Worm (Caenorhabditis elegans) whole organism, L1 larva: ENCODE data around the gene D2007.2.

Experiments
- F16B12.6 ChIP-seq: fragments of 150-350 bp; optimal IDR thresholded peaks from 2 replicates; lab custom pipeline; 2014; ENCODE audit warnings: missing biosample characterization, missing genetic modification characterization
- aha-1 ChIP-seq: fragments of 150-350 bp; optimal IDR thresholded peaks from 2 replicates; lab custom pipeline; 2014; ENCODE audit warnings: missing biosample characterization, missing genetic modification characterization
- aly-2 ChIP-seq: fragments of 150-350 bp; optimal IDR thresholded peaks from 2 replicates; lab custom pipeline; 2014; ENCODE audit warnings: missing biosample characterization, missing genetic modification characterization
- blmp-1 ChIP-seq: fragments of 150-350 bp; optimal IDR thresholded peaks from 2 replicates; lab custom pipeline; 2014; ENCODE audit warnings: missing biosample characterization, missing genetic modification characterization
- ceh-63 ChIP-seq: fragments of 200-800 bp; sonication (Bioruptor generic); optimal IDR thresholded peaks from 2 replicates; lab custom pipeline; 2018; ENCODE audit warnings: mild to moderate bottlenecking, missing genetic modification characterization, missing compliant biosample characterization
- ceh-82 ChIP-seq, 3 experiments: fragments of 150-350 bp in 1 of 3; sonication (generic microtip) in 2 of 3; optimal IDR thresholded peaks; 2 replicates each; lab custom pipeline; 2014 to 2017; ENCODE audit warnings: missing biosample characterization in 3 of 3, missing genetic modification characterization in 3 of 3
- dpl-1 ChIP-seq, 3 experiments: fragments of 150-350 bp in 2 of 3; sonication (generic microtip) in 1 of 3; optimal IDR thresholded peaks; 2 replicates each; lab custom pipeline; 2014 to 2017; ENCODE audit warnings: missing biosample characterization in 3 of 3, missing genetic modification characterization in 3 of 3, missing genetic modification reagents in 3 of 3
- efl-1 ChIP-seq, 4 experiments: fragments of 150-350 bp; optimal IDR thresholded peaks in 3 of 4; peaks in 1 of 4; 1 replicate in 1 of 4; 2 replicates in 3 of 4; lab custom pipeline; 2014; ENCODE audit warnings: missing biosample characterization in 2 of 4, missing genetic modification characterization in 2 of 4, missing genetic modification reagents in 2 of 4
- egl-13 ChIP-seq: sonication (generic microtip); optimal IDR thresholded peaks from 2 replicates; lab custom pipeline; 2016; ENCODE audit warnings: missing genotype, missing genetic modification reagents, missing genetic modification characterization, missing compliant biosample characterization
- egl-27 ChIP-seq, 2 experiments: fragments of 150-350 bp in 1 of 2; sonication (generic microtip); optimal IDR thresholded peaks; 3 replicates each; lab custom pipeline; 2017 to 2018; ENCODE audit warnings: missing biosample characterization in 2 of 2, missing genetic modification characterization in 2 of 2, missing genetic modification reagents in 2 of 2
- elt-3 ChIP-seq, 6 experiments: fragments of 150-350 bp in 1 of 6; sonication (generic microtip); optimal IDR thresholded peaks; 2 replicates each; lab custom pipeline; 2017 to 2018; ENCODE audit warnings: missing biosample characterization in 6 of 6, missing genetic modification characterization in 6 of 6, inconsistent platforms in 1 of 6
- ets-5 ChIP-seq: fragments of 200-800 bp; sonication (Bioruptor generic); IDR thresholded peaks from 2 replicates; pipeline ENCODE4 v1.3.6; 2022; ENCODE audit warnings: missing genetic modification characterization, missing compliant biosample characterization
- fkh-4 ChIP-seq: sonication (generic microtip); optimal IDR thresholded peaks from 2 replicates; lab custom pipeline; 2016; ENCODE audit warnings: missing compliant biosample characterization, missing genetic modification characterization, borderline replicate concordance
- fkh-8 ChIP-seq: sonication (generic microtip); optimal IDR thresholded peaks from 2 replicates; lab custom pipeline; 2016; ENCODE audit warnings: mild to moderate bottlenecking, missing genetic modification characterization, missing compliant biosample characterization
- hlh-17 ChIP-seq: fragments of 200-800 bp; sonication (Bioruptor generic); optimal IDR thresholded peaks from 2 replicates; lab custom pipeline; 2018; ENCODE audit warnings: missing genetic modification characterization, mild to moderate bottlenecking, missing compliant biosample characterization, moderate library complexity, borderline replicate concordance
- hpl-2 ChIP-seq: fragments of 150-350 bp; optimal IDR thresholded peaks from 2 replicates; lab custom pipeline; 2014; ENCODE audit warnings: missing biosample characterization, missing genetic modification reagents, missing genetic modification characterization
- isw-1 ChIP-seq: fragments of 200-800 bp; sonication (Bioruptor generic); IDR thresholded peaks from 2 replicates; pipeline ENCODE4 v1.3.6; 2022; ENCODE audit warnings: missing genetic modification characterization, missing compliant biosample characterization
- lin-13 ChIP-seq: fragments of 150-350 bp; optimal IDR thresholded peaks from 2 replicates; lab custom pipeline; 2014; ENCODE audit warnings: missing biosample characterization, missing genetic modification reagents, missing genetic modification characterization
- lin-14 ChIP-seq: fragments of 200-800 bp; sonication (Bioruptor generic); optimal IDR thresholded peaks from 2 replicates; lab custom pipeline; 2018; ENCODE audit warnings: mild to moderate bottlenecking, missing genetic modification characterization, moderate library complexity, missing compliant biosample characterization
- mab-9 ChIP-seq: fragments of 200-800 bp; sonication (Bioruptor generic); IDR thresholded peaks from 2 replicates; pipeline ENCODE4 v1.3.6; 2022; ENCODE audit warnings: missing genetic modification reagents, missing genetic modification characterization, missing compliant biosample characterization
- mef-2 ChIP-seq: fragments of 150-350 bp; optimal IDR thresholded peaks from 2 replicates; lab custom pipeline; 2014; ENCODE audit warnings: missing biosample characterization, missing genetic modification characterization
- mep-1 ChIP-seq: fragments of 150-350 bp; optimal IDR thresholded peaks from 2 replicates; lab custom pipeline; 2014; ENCODE audit warnings: missing biosample characterization, missing genetic modification characterization
- nhr-12 ChIP-seq: sonication (generic microtip); optimal IDR thresholded peaks from 2 replicates; lab custom pipeline; 2017; ENCODE audit warnings: missing biosample characterization, missing genetic modification characterization
- nhr-20 ChIP-seq: sonication (generic microtip); optimal IDR thresholded peaks from 2 replicates; lab custom pipeline; 2016; ENCODE audit warnings: mild to moderate bottlenecking, missing genetic modification characterization, missing compliant biosample characterization
- nhr-237 ChIP-seq: fragments of 150-350 bp; optimal IDR thresholded peaks from 2 replicates; lab custom pipeline; 2014; ENCODE audit warnings: missing biosample characterization, missing genetic modification characterization
- nhr-47 ChIP-seq: sonication (generic microtip); optimal IDR thresholded peaks from 2 replicates; lab custom pipeline; 2016; ENCODE audit warnings: mild to moderate bottlenecking, missing genetic modification characterization, moderate library complexity, missing compliant biosample characterization
- nhr-71 ChIP-seq: sonication (generic microtip); optimal IDR thresholded peaks from 2 replicates; lab custom pipeline; 2016; ENCODE audit warnings: mild to moderate bottlenecking, missing genetic modification characterization, moderate library complexity, missing compliant biosample characterization
- nhr-76 ChIP-seq: sonication (generic microtip); optimal IDR thresholded peaks from 2 replicates; lab custom pipeline; 2017; ENCODE audit warnings: missing biosample characterization, missing genetic modification characterization
- nhr-77 ChIP-seq: fragments of 150-350 bp; optimal IDR thresholded peaks from 2 replicates; lab custom pipeline; 2014; ENCODE audit warnings: missing biosample characterization, missing genetic modification characterization
- nhr-84 ChIP-seq: sonication (generic microtip); optimal IDR thresholded peaks from 2 replicates; lab custom pipeline; 2017; ENCODE audit warnings: missing biosample characterization, missing genetic modification characterization
- nhr-85 ChIP-seq: sonication (generic microtip); peaks from one replicate; lab custom pipeline; 2016; ENCODE audit warnings: missing genetic modification characterization, inconsistent platforms, missing compliant biosample characterization
- pag-3 ChIP-seq: sonication (generic microtip); optimal IDR thresholded peaks from 2 replicates; lab custom pipeline; 2017; ENCODE audit warnings: missing genetic modification characterization, mild to moderate bottlenecking, missing compliant biosample characterization, antibody characterized with exemption, borderline replicate concordance; ENCODE audit not compliant: insufficient read depth
- pqm-1 ChIP-seq: sonication (generic microtip); optimal IDR thresholded peaks from 3 replicates; lab custom pipeline; 2017; ENCODE audit warnings: missing biosample characterization, missing genetic modification characterization
- rnt-1 ChIP-seq: sonication (generic microtip); optimal IDR thresholded peaks from 2 replicates; lab custom pipeline; 2016; ENCODE audit warnings: mild to moderate bottlenecking, missing genetic modification characterization, moderate library complexity, missing compliant biosample characterization
- skn-1 ChIP-seq: fragments of 150-350 bp; optimal IDR thresholded peaks from 2 replicates; lab custom pipeline; 2014; ENCODE audit warnings: missing biosample characterization, missing genetic modification characterization
- snu-23 ChIP-seq: sonication (generic microtip); optimal IDR thresholded peaks from 2 replicates; lab custom pipeline; 2016; ENCODE audit warnings: missing genetic modification characterization, missing compliant biosample characterization
- sox-4 ChIP-seq: sonication (generic microtip); optimal IDR thresholded peaks from 2 replicates; lab custom pipeline; 2016; ENCODE audit warnings: missing genetic modification characterization, missing compliant biosample characterization
- sup-37 ChIP-seq: fragments of 200-800 bp; sonication (Bioruptor generic); optimal IDR thresholded peaks from 2 replicates; lab custom pipeline; 2018; ENCODE audit warnings: mild to moderate bottlenecking, missing genetic modification characterization, missing compliant biosample characterization
- tbx-2 ChIP-seq: sonication (generic microtip); optimal IDR thresholded peaks from 2 replicates; lab custom pipeline; 2016; ENCODE audit warnings: missing genetic modification characterization, missing compliant biosample characterization
- tlp-1 ChIP-seq: fragments of 150-350 bp; optimal IDR thresholded peaks from 2 replicates; lab custom pipeline; 2014; ENCODE audit warnings: missing biosample characterization, missing genetic modification characterization
- unc-30 ChIP-seq: sonication (generic microtip); optimal IDR thresholded peaks from 2 replicates; lab custom pipeline; 2017; ENCODE audit warnings: missing biosample characterization, missing genetic modification characterization
- unc-62 ChIP-seq: fragments of 150-350 bp; optimal IDR thresholded peaks from 2 replicates; lab custom pipeline; 2014; ENCODE audit warnings: missing biosample characterization, missing genetic modification reagents, missing genetic modification characterization
- unc-86 ChIP-seq: sonication (generic microtip); optimal IDR thresholded peaks from 2 replicates; lab custom pipeline; 2016; ENCODE audit warnings: missing genetic modification characterization, missing compliant biosample characterization
- vab-15 ChIP-seq: sonication (generic microtip); optimal IDR thresholded peaks from 2 replicates; lab custom pipeline; 2017; ENCODE audit warnings: missing genotype, mild to moderate bottlenecking, missing genetic modification characterization, missing compliant biosample characterization
- xbp-1 ChIP-seq: sonication (generic microtip); optimal IDR thresholded peaks from 2 replicates; lab custom pipeline; 2016; ENCODE audit warnings: missing genetic modification characterization, missing compliant biosample characterization
- zag-1 ChIP-seq: fragments of 150-350 bp; optimal IDR thresholded peaks from 2 replicates; lab custom pipeline; 2014; ENCODE audit warnings: missing biosample characterization, missing genetic modification characterization
- ztf-11 ChIP-seq, 2 experiments: sonication (generic microtip); optimal IDR thresholded peaks; 2 replicates each; lab custom pipeline; 2016 to 2017; ENCODE audit warnings: missing genetic modification characterization in 2 of 2, missing biosample characterization in 1 of 2, missing compliant biosample characterization in 1 of 2

Gene D2007.2

ce11 chrIII:8148751-8149150 is at the start of gene D2007.2:
TSS of gene D2007.2 (plus strand) at chrIII:8148963.
- no peak for TF ChIP-seq egl-27 (tag; optimal IDR thresholded peaks at IDR 0.05; lab: Kevin White, UChicago)
- no peak for TF ChIP-seq efl-1 (optimal IDR thresholded peaks at IDR 0.05; lab: Kevin White, UChicago)
- TF ChIP-seq efl-1 (GFP tag; optimal IDR thresholded peaks at IDR 0.05 in 1 of 2; lab: Kevin White, UChicago): peak in 1 of 2 experiments; percentile 92
- TF ChIP-seq fkh-8: no peak
- no peak for TF ChIP-seq pqm-1

ce11 chrIII:8099022-8099421 is 49.7 kb upstream of the D2007.2 start, which contains the start of gene K06H7.1:
TSS of gene K06H7.1 (plus strand) at chrIII:8099322.
- TF ChIP-seq hlh-17 (GFP tag; lab: Kevin White, UChicago) (no peak), efl-1 (optimal IDR thresholded peaks at IDR 0.05; lab: Kevin White, UChicago) (no peak), efl-1 (GFP tag; optimal IDR thresholded peaks at IDR 0.05 in 1 of 2; lab: Kevin White, UChicago) (peak in 1 of 2 experiments; percentile 3)

ce11 chrIII:8100960-8101359 is 47.8 kb upstream of the D2007.2 start, which contains the start of gene plk-1:
TSS of gene plk-1 (plus strand) at chrIII:8101348.
- TF ChIP-seq sox-4 (tag; lab: Kevin White, UChicago): no peak
- TF ChIP-seq dpl-1 (GFP tag; optimal IDR thresholded peaks at IDR 0.05; lab: Kevin White, UChicago): peak; percentile 79 to 86 (median 82)
- TF ChIP-seq zag-1 (tag; lab: Kevin White, UChicago): no peak
- no peak for TF ChIP-seq tbx-2 (tag; lab: Kevin White, UChicago)
- TF ChIP-seq ztf-11 (tag; optimal IDR thresholded peaks at IDR 0.05; lab: Kevin White, UChicago): no peak
- TF ChIP-seq unc-30 (tag; lab: Kevin White, UChicago): no peak
- no peak for TF ChIP-seq mab-9
- TF ChIP-seq nhr-85 (tag; lab: Kevin White, UChicago): peak; percentile 46
- peak; percentile 33 for TF ChIP-seq rnt-1
- no peak for TF ChIP-seq nhr-77 (tag; lab: Kevin White, UChicago)
- TF ChIP-seq skn-1 (tag; lab: Kevin White, UChicago): no peak
- no peak for TF ChIP-seq fkh-4
- TF ChIP-seq ceh-63: no peak
- no peak for TF ChIP-seq hlh-17 (GFP tag; lab: Kevin White, UChicago)
- peak in 1 of 3 experiments; percentile 25 for TF ChIP-seq ceh-82 (tag; optimal IDR thresholded peaks at IDR 0.05; lab: Kevin White, UChicago)
- TF ChIP-seq blmp-1 (tag; lab: Kevin White, UChicago): peak; percentile 26
- no peak for TF ChIP-seq tlp-1 (tag; lab: Kevin White, UChicago)
- no peak for TF ChIP-seq nhr-84 (tag; lab: Kevin White, UChicago)
- TF ChIP-seq lin-13: no peak
- TF ChIP-seq nhr-76: no peak
- TF ChIP-seq unc-62 (GFP tag; lab: Kevin White, UChicago): no peak
- TF ChIP-seq nhr-71: peak; percentile 35
- TF ChIP-seq unc-86 (tag; lab: Kevin White, UChicago): no peak
- peak; percentile 29 for TF ChIP-seq nhr-47 (tag; lab: Kevin White, UChicago)
- TF ChIP-seq nhr-237 (tag; lab: Kevin White, UChicago): no peak
- TF ChIP-seq efl-1 (optimal IDR thresholded peaks at IDR 0.05; lab: Kevin White, UChicago): peak; percentile 81 to 89
- TF ChIP-seq efl-1 (GFP tag; optimal IDR thresholded peaks at IDR 0.05 in 1 of 2; lab: Kevin White, UChicago): peak; percentile 84 to 98
- TF ChIP-seq egl-13 (tag; lab: Kevin White, UChicago): no peak
- TF ChIP-seq nhr-12: no peak
- no peak for TF ChIP-seq pqm-1
- TF ChIP-seq aha-1 (tag; lab: Kevin White, UChicago): no peak
- no peak for TF ChIP-seq elt-3 (tag; optimal IDR thresholded peaks at IDR 0.05; lab: Kevin White, UChicago)
- TF ChIP-seq F16B12.6 (tag; lab: Kevin White, UChicago): peak; percentile 15
- no peak for TF ChIP-seq ets-5 (GFP tag; lab: Robert Waterston, UW)
- no peak for TF ChIP-seq pag-3
- TF ChIP-seq vab-15 (tag; lab: Kevin White, UChicago): no peak
- TF ChIP-seq aly-2 (tag; lab: Kevin White, UChicago): no peak
- TF ChIP-seq snu-23: peak; percentile 50
- TF ChIP-seq sup-37: no peak
- no peak for TF ChIP-seq fkh-8
- peak; percentile 18 for TF ChIP-seq xbp-1
- TF ChIP-seq mef-2 (tag; lab: Kevin White, UChicago): no peak
- peak; percentile 19 for TF ChIP-seq mep-1
- no peak for TF ChIP-seq hpl-2 (GFP tag; lab: Kevin White, UChicago)
- peak; percentile 22 for TF ChIP-seq nhr-20 (tag; lab: Kevin White, UChicago)
- peak; percentile 14 for TF ChIP-seq lin-14 (GFP tag; lab: Kevin White, UChicago)
- TF ChIP-seq isw-1 (GFP tag; lab: Robert Waterston, UW): no peak
